Worm (Caenorhabditis elegans): Measurements from ENCODE around the gene nlp-22.

The nlp-22 gene

ce11 chrX:2294198-2294800 is 47.6 kb downstream of the nlp-22 start, which contains the start of gene T10H10.2:
TSS of gene T10H10.2 (plus strand) at chrX:2294750.
- no peak for TF ChIP-seq nhr-12 (tag; optimal IDR thresholded peaks at IDR 0.05)
- TF ChIP-seq R02D3.7 (tag; optimal IDR thresholded peaks at IDR 0.05), result no peak
